Fruit fly (Drosophila melanogaster) whole organism, embryonic: ENCODE data around the gene Yp1.
A peak's percentile ranks its signal among the peaks of the same experiment; 100 is the strongest.

Experiments
- B-H1 ChIP-seq: fragments of 200-800 bp; sonication (Bioruptor generic); IDR thresholded peaks from 3 replicates; pipeline ENCODE4 v1.3.6; 2022; ENCODE audit warnings: missing biosample characterization, missing genetic modification characterization
- CG10209 ChIP-seq: fragments of 200-800 bp; sonication (Bioruptor generic); optimal IDR thresholded peaks from 3 replicates; lab custom pipeline; 2017; ENCODE audit warnings: missing biosample characterization, mild to moderate bottlenecking, missing genetic modification characterization, missing genetic modification reagents
- CG12769 ChIP-seq: fragments of 200-800 bp; sonication (Bioruptor generic); optimal IDR thresholded peaks from 2 replicates; lab custom pipeline; 2019; ENCODE audit warnings: missing biosample characterization, mild to moderate bottlenecking, missing genetic modification characterization, moderate library complexity
- CG12942 ChIP-seq: fragments of 200-800 bp; sonication (Bioruptor generic); optimal IDR thresholded peaks from 3 replicates; lab custom pipeline; 2016; ENCODE audit warnings: missing biosample characterization, missing genetic modification characterization
- CG15696 ChIP-seq: fragments of 200-800 bp; sonication (Bioruptor generic); optimal IDR thresholded peaks from 2 replicates; lab custom pipeline; 2019; ENCODE audit warnings: missing biosample characterization, mild to moderate bottlenecking, missing genetic modification characterization, moderate library complexity
- CG17385 ChIP-seq: fragments of 200-800 bp; sonication (Bioruptor generic); optimal IDR thresholded peaks from 3 replicates; lab custom pipeline; 2018; ENCODE audit warnings: missing biosample characterization, mild to moderate bottlenecking, missing genetic modification characterization
- CG1792 ChIP-seq: fragments of 200-800 bp; sonication (Bioruptor generic); optimal IDR thresholded peaks from 2 replicates; lab custom pipeline; 2016; ENCODE audit warnings: missing biosample characterization, missing genetic modification characterization
- CG2712 ChIP-seq: fragments of 200-800 bp; optimal IDR thresholded peaks from 3 replicates; lab custom pipeline; 2019; ENCODE audit warnings: missing biosample characterization, mild to moderate bottlenecking, missing genetic modification characterization, moderate library complexity
- CG31224 ChIP-seq: fragments of 200-800 bp; sonication (Bioruptor generic); IDR thresholded peaks from 2 replicates; pipeline ENCODE4 v1.3.6; 2022; ENCODE audit warnings: missing biosample characterization, missing genetic modification characterization
- CG3838 ChIP-seq: fragments of 200-800 bp; sonication (Bioruptor generic); optimal IDR thresholded peaks from 3 replicates; lab custom pipeline; 2016; ENCODE audit warnings: missing biosample characterization, missing genetic modification characterization
- CG4282 ChIP-seq: fragments of 200-800 bp; sonication (Bioruptor generic); optimal IDR thresholded peaks from 2 replicates; lab custom pipeline; 2016; ENCODE audit warnings: missing biosample characterization, missing genetic modification characterization
- CG6254 ChIP-seq: fragments of 200-800 bp; sonication (Bioruptor generic); optimal IDR thresholded peaks from 3 replicates; lab custom pipeline; 2017; ENCODE audit warnings: mild to moderate bottlenecking, missing biosample characterization, missing genetic modification reagents, missing genetic modification characterization
- CG7271 ChIP-seq: fragments of 200-800 bp; sonication (Bioruptor generic); optimal IDR thresholded peaks from 2 replicates; lab custom pipeline; 2018; ENCODE audit warnings: missing biosample characterization, mild to moderate bottlenecking, missing genetic modification characterization, moderate library complexity
- CG7357 ChIP-seq: fragments of 200-800 bp; sonication (Bioruptor generic); IDR thresholded peaks from 3 replicates; pipeline ENCODE4 v1.3.6; 2022; ENCODE audit warnings: missing biosample characterization, missing genetic modification characterization
- CG7786 ChIP-seq: fragments of 200-800 bp; sonication (Bioruptor generic); optimal IDR thresholded peaks from 2 replicates; lab custom pipeline; 2016; ENCODE audit warnings: missing biosample characterization, missing genetic modification characterization
- Deaf1 ChIP-seq: fragments of 200-800 bp; optimal IDR thresholded peaks from 3 replicates; lab custom pipeline; 2019; ENCODE audit warnings: missing biosample characterization, mild to moderate bottlenecking, missing genetic modification characterization, moderate library complexity
- Elba2 ChIP-seq: fragments of 200-800 bp; sonication (Bioruptor generic); optimal IDR thresholded peaks from 3 replicates; lab custom pipeline; 2016; ENCODE audit warnings: missing biosample characterization, missing genetic modification characterization
- Gsc ChIP-seq: fragments of 200-800 bp; sonication (Bioruptor generic); IDR thresholded peaks from 2 replicates; pipeline ENCODE4 v1.3.6; 2022; ENCODE audit warnings: missing biosample characterization, missing genetic modification characterization
- Gug ChIP-seq: fragments of 200-800 bp; sonication (Bioruptor generic); IDR thresholded peaks from 4 replicates; pipeline ENCODE4 v1.3.6; 2022; ENCODE audit warnings: missing biosample characterization, missing genetic modification characterization
- Max ChIP-seq: fragments of 200-800 bp; sonication (Bioruptor generic); optimal IDR thresholded peaks from 2 replicates; lab custom pipeline; 2016; ENCODE audit warnings: missing biosample characterization, mild to moderate bottlenecking, missing genetic modification characterization
- Meics ChIP-seq: fragments of 200-800 bp; sonication (Bioruptor generic); optimal IDR thresholded peaks from 2 replicates; lab custom pipeline; 2017; ENCODE audit warnings: missing biosample characterization, mild to moderate bottlenecking, missing genetic modification characterization
- Side ChIP-seq: fragments of 200-800 bp; sonication (Bioruptor generic); optimal IDR thresholded peaks from 2 replicates; lab custom pipeline; 2016; ENCODE audit warnings: missing biosample characterization, missing genetic modification characterization
- Sox102F ChIP-seq: fragments of 200-800 bp; sonication (Bioruptor generic); optimal IDR thresholded peaks from 2 replicates; lab custom pipeline; 2018; ENCODE audit warnings: missing biosample characterization, mild to moderate bottlenecking, missing genetic modification characterization, moderate library complexity
- TFAM ChIP-seq: fragments of 200-800 bp; sonication (Bioruptor generic); optimal IDR thresholded peaks from 2 replicates; lab custom pipeline; 2017; ENCODE audit warnings: missing biosample characterization, missing genetic modification characterization, inconsistent platforms
- ab ChIP-seq: fragments of 200-800 bp; sonication (Bioruptor generic); optimal IDR thresholded peaks from 2 replicates; lab custom pipeline; 2016; ENCODE audit warnings: missing biosample characterization, missing genetic modification characterization
- bowl ChIP-seq: fragments of 200-800 bp; sonication (Bioruptor generic); IDR thresholded peaks from 2 replicates; pipeline ENCODE4 v1.3.6; 2022; ENCODE audit warnings: missing biosample characterization, missing genetic modification characterization
- cas ChIP-seq: fragments of 200-800 bp; sonication (Bioruptor generic); IDR thresholded peaks from 2 replicates; pipeline ENCODE4 v1.3.6; 2022; ENCODE audit warnings: missing biosample characterization, missing genetic modification characterization
- caup ChIP-seq: fragments of 200-800 bp; sonication (Bioruptor generic); optimal IDR thresholded peaks from 3 replicates; lab custom pipeline; 2017; ENCODE audit warnings: missing biosample characterization, mild to moderate bottlenecking, missing genetic modification characterization, moderate library complexity; ENCODE audit not compliant: severe bottlenecking
- crc ChIP-seq: fragments of 200-800 bp; sonication (Bioruptor generic); optimal IDR thresholded peaks from 2 replicates; lab custom pipeline; 2016; ENCODE audit warnings: missing biosample characterization, missing genetic modification characterization
- croc ChIP-seq: fragments of 200-800 bp; sonication (Bioruptor generic); conservative IDR thresholded peaks from 3 replicates; pipeline ENCODE4 v1.3.6; 2022; ENCODE audit warnings: missing biosample characterization, missing genetic modification characterization
- dan ChIP-seq: fragments of 200-800 bp; sonication (Bioruptor generic); IDR thresholded peaks from 2 replicates; pipeline ENCODE4 v1.3.6; 2022; ENCODE audit warnings: missing biosample characterization, missing genetic modification characterization
- danr ChIP-seq: fragments of 200-800 bp; sonication (Bioruptor generic); IDR thresholded peaks from 2 replicates; pipeline ENCODE4 v1.3.6; 2022; ENCODE audit warnings: missing biosample characterization, missing genetic modification characterization
- en ChIP-seq: fragments of 200-800 bp; sonication (Bioruptor generic); optimal IDR thresholded peaks from 2 replicates; lab custom pipeline; 2016; ENCODE audit warnings: missing biosample characterization, missing genetic modification characterization
- esg ChIP-seq: fragments of 200-800 bp; sonication (Bioruptor generic); conservative IDR thresholded peaks from 2 replicates; pipeline ENCODE4 v1.3.6; 2022; ENCODE audit warnings: missing biosample characterization, missing genetic modification characterization
- ftz-f1 ChIP-seq: fragments of 200-800 bp; sonication (Bioruptor generic); optimal IDR thresholded peaks from 2 replicates; lab custom pipeline; 2016; ENCODE audit warnings: missing biosample characterization, missing genetic modification characterization
- ham ChIP-seq: fragments of 200-800 bp; sonication (Bioruptor generic); IDR thresholded peaks from 2 replicates; pipeline ENCODE4 v1.3.6; 2022; ENCODE audit warnings: missing biosample characterization, missing genetic modification characterization
- hbn ChIP-seq: fragments of 200-800 bp; sonication (Bioruptor generic); IDR thresholded peaks from 2 replicates; pipeline ENCODE4 v1.3.6; 2022; ENCODE audit warnings: missing biosample characterization, missing genetic modification characterization; ENCODE audit not compliant: partially characterized antibody
- lab ChIP-seq: fragments of 200-800 bp; sonication (Bioruptor generic); optimal IDR thresholded peaks from 3 replicates; lab custom pipeline; 2017; ENCODE audit warnings: missing biosample characterization, missing genetic modification characterization, mild to moderate bottlenecking, moderate library complexity, missing genetic modification reagents
- lbe ChIP-seq: fragments of 200-800 bp; sonication (Bioruptor generic); optimal IDR thresholded peaks from 2 replicates; lab custom pipeline; 2016; ENCODE audit warnings: missing biosample characterization, mild to moderate bottlenecking, missing genetic modification characterization
- nau ChIP-seq: fragments of 200-800 bp; sonication (Bioruptor generic); optimal IDR thresholded peaks from 3 replicates; lab custom pipeline; 2017; ENCODE audit warnings: missing biosample characterization, mild to moderate bottlenecking, missing genetic modification characterization, missing genetic modification reagents
- p53 ChIP-seq: fragments of 200-800 bp; sonication (Bioruptor generic); optimal IDR thresholded peaks from 2 replicates; lab custom pipeline; 2016; ENCODE audit warnings: missing biosample characterization, missing genetic modification characterization
- pita ChIP-seq: fragments of 200-800 bp; sonication (Bioruptor generic); optimal IDR thresholded peaks from 2 replicates; lab custom pipeline; 2017; ENCODE audit warnings: missing biosample characterization, mild to moderate bottlenecking, missing genetic modification characterization
- pros ChIP-seq: fragments of 200-800 bp; sonication (Bioruptor generic); optimal IDR thresholded peaks from 3 replicates; lab custom pipeline; 2019; ENCODE audit warnings: missing biosample characterization, mild to moderate bottlenecking, missing genetic modification characterization, moderate library complexity
- rib ChIP-seq: fragments of 200-800 bp; sonication (Bioruptor generic); IDR thresholded peaks from 2 replicates; pipeline ENCODE4 v1.3.6; 2022; ENCODE audit warnings: missing biosample characterization, missing genetic modification characterization
- salm ChIP-seq: fragments of 200-800 bp; sonication (Bioruptor generic); optimal IDR thresholded peaks from 2 replicates; lab custom pipeline; 2018; ENCODE audit warnings: missing biosample characterization, mild to moderate bottlenecking, missing genetic modification characterization
- shn ChIP-seq: fragments of 200-800 bp; sonication (Bioruptor generic); optimal IDR thresholded peaks from 3 replicates; lab custom pipeline; 2016; ENCODE audit warnings: missing biosample characterization, missing genetic modification characterization
- stc ChIP-seq: fragments of 200-800 bp; sonication (Bioruptor generic); IDR thresholded peaks from 2 replicates; pipeline ENCODE4 v1.3.6; 2022; ENCODE audit warnings: missing biosample characterization, missing genetic modification characterization
- tll ChIP-seq, 2 experiments: fragments of 200-800 bp in 1 of 2; fragments of >200 bp in 1 of 2; sonication (Bioruptor generic) in 1 of 2; optimal IDR thresholded peaks; 2 replicates each; lab custom pipeline; 2017 to 2019; ENCODE audit warnings: missing biosample characterization in 2 of 2, missing genetic modification characterization in 2 of 2, mild to moderate bottlenecking in 1 of 2, moderate library complexity in 1 of 2
- unpg ChIP-seq: fragments of 200-800 bp; sonication (Bioruptor generic); optimal IDR thresholded peaks from 3 replicates; lab custom pipeline; 2018; ENCODE audit warnings: missing biosample characterization, mild to moderate bottlenecking, missing genetic modification characterization, moderate library complexity
- wdn ChIP-seq: fragments of 200-800 bp; sonication (Bioruptor generic); IDR thresholded peaks from 2 replicates; pipeline ENCODE4 v1.3.6; 2022; ENCODE audit warnings: missing biosample characterization, missing genetic modification characterization
- zfh2 ChIP-seq: fragments of 200-800 bp; sonication (Bioruptor generic); optimal IDR thresholded peaks from 2 replicates; lab custom pipeline; 2016; ENCODE audit warnings: missing biosample characterization, missing genetic modification characterization

The Yp1 gene

DNA sequence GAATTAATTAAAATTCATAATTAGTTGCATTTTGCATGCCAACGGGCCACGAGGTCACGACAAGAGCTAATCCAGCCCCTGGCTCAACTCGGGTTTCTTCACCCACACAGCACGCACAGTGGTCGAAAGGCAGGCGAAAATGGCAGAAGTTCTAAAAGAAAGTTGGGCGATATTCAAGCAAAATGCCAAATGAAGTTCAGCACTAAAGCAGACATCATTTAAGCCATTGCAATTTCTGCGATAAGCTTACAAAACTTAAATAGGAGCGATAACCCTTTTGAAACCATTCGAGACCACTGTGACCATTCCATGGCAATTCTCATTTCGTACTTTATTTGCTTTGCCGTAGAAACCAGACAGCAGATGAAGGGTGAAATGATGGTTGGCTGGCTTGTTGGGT is 13.9 kb downstream of the Yp1 start (continued):
- TF ChIP-seq tll (GFP tag; optimal IDR thresholded peaks at IDR 0.05; lab: Kevin White, UChicago) = no peak
- TF ChIP-seq ab = no peak
- 0 out of 2 replicates have a peak, but pooled peaks have one; percentile 29 for TF ChIP-seq dan (GFP tag; lab: Robert Waterston, UW)
- TF ChIP-seq CG17385 = peak; percentile 13
- TF ChIP-seq stc (GFP tag; lab: Robert Waterston, UW) = peak; percentile 59; the same call in 1 of the 2 replicates
- TF ChIP-seq danr (GFP tag; lab: Robert Waterston, UW) = no peak
- no peak for TF ChIP-seq CG31224 (GFP tag; lab: Robert Waterston, UW)
- TF ChIP-seq CG3838 (GFP tag; lab: Kevin White, UChicago) = no peak
- TF ChIP-seq Max (GFP tag; lab: Kevin White, UChicago) = peak; percentile 16
- TF ChIP-seq cas (GFP tag; lab: Robert Waterston, UW) = no peak
- TF ChIP-seq Deaf1 (tag; lab: Kevin White, UChicago) = peak; percentile 6
- no peak for TF ChIP-seq pros
- TF ChIP-seq CG12942 (GFP tag; lab: Kevin White, UChicago) = peak; percentile 6
- TF ChIP-seq Elba2 (GFP tag; lab: Kevin White, UChicago) = no peak
- no peak for TF ChIP-seq zfh2 (GFP tag; lab: Kevin White, UChicago)
- 0 out of 3 replicates have a peak, but pooled peaks have one; percentile 13 for TF ChIP-seq CG7357 (GFP tag; lab: Robert Waterston, UW)
- peak; percentile 66 for TF ChIP-seq lab (GFP tag; lab: Kevin White, UChicago)
- TF ChIP-seq shn (GFP tag; lab: Kevin White, UChicago) = no peak
- peak; percentile 38 for TF ChIP-seq CG10209 (GFP tag; lab: Kevin White, UChicago)
- peak; percentile 43 for TF ChIP-seq CG2712 (tag; lab: Kevin White, UChicago)
- no peak for TF ChIP-seq rib (GFP tag; lab: Robert Waterston, UW)
- no peak for TF ChIP-seq caup (GFP tag; lab: Kevin White, UChicago)
- no peak for TF ChIP-seq lbe (GFP tag; lab: Kevin White, UChicago)
- TF ChIP-seq crc (GFP tag; lab: Kevin White, UChicago) = no peak
- peak; percentile 65 for TF ChIP-seq Sox102F (GFP tag; lab: Kevin White, UChicago)
- TF ChIP-seq bowl (GFP tag; lab: Robert Waterston, UW) = no peak
- no peak for TF ChIP-seq Gsc (GFP tag; lab: Robert Waterston, UW)
- TF ChIP-seq CG1792 (GFP tag; lab: Kevin White, UChicago) = no peak
- no peak for TF ChIP-seq B-H1
- TF ChIP-seq croc (GFP tag; lab: Robert Waterston, UW) = no peak
- no peak for TF ChIP-seq CG4282 (GFP tag; lab: Kevin White, UChicago)
- no peak for TF ChIP-seq ftz-f1 (GFP tag; lab: Kevin White, UChicago)
- no peak for TF ChIP-seq salm (tag; lab: Kevin White, UChicago)
- TF ChIP-seq Side (GFP tag; lab: Kevin White, UChicago) = no peak
- peak; percentile 21 for TF ChIP-seq CG6254
- TF ChIP-seq Meics (GFP tag; lab: Kevin White, UChicago) = peak; percentile 30
- peak; percentile 25 for TF ChIP-seq CG7786 (GFP tag; lab: Kevin White, UChicago)
- no peak for TF ChIP-seq CG7271 (tag; lab: Kevin White, UChicago)
- TF ChIP-seq CG12769 (tag; lab: Kevin White, UChicago) = no peak
- TF ChIP-seq unpg (GFP tag; lab: Kevin White, UChicago) = peak; percentile 58
- TF ChIP-seq p53 (GFP tag; lab: Kevin White, UChicago) = no peak
- TF ChIP-seq TFAM (GFP tag; lab: Kevin White, UChicago) = no peak
- TF ChIP-seq wdn (GFP tag; lab: Robert Waterston, UW) = no peak
- peak; percentile 15 for TF ChIP-seq CG15696 (tag; lab: Kevin White, UChicago)
- peak; percentile 49 for TF ChIP-seq esg
- no peak for TF ChIP-seq nau (GFP tag; lab: Kevin White, UChicago)
- no peak for TF ChIP-seq en (GFP tag; lab: Kevin White, UChicago)
- TF ChIP-seq hbn (GFP tag; lab: Robert Waterston, UW) = no peak
- TF ChIP-seq pita (GFP tag; lab: Kevin White, UChicago) = no peak
- no peak for TF ChIP-seq ham
- TF ChIP-seq Gug = peak; percentile 38; the same call in 1 of the 4 replicates
